Worm (Caenorhabditis elegans) whole organism, L1 larva: ENCODE results near the gene ZK666.1.

Experiments
- ama-1 ChIP-seq: fragments of 150-350 bp; optimal IDR thresholded peaks from 2 replicates; lab custom pipeline; 2014
- nhr-28 ChIP-seq: fragments of 150-350 bp; optimal IDR thresholded peaks from 2 replicates; lab custom pipeline; 2014; ENCODE audit warnings: missing biosample characterization, missing genetic modification characterization
- nhr-71 ChIP-seq: sonication (generic microtip); optimal IDR thresholded peaks from 2 replicates; lab custom pipeline; 2016; ENCODE audit warnings: mild to moderate bottlenecking, missing genetic modification characterization, moderate library complexity, missing compliant biosample characterization
- nhr-76 ChIP-seq: sonication (generic microtip); optimal IDR thresholded peaks from 2 replicates; lab custom pipeline; 2017; ENCODE audit warnings: missing biosample characterization, missing genetic modification characterization
- pqm-1 ChIP-seq: sonication (generic microtip); optimal IDR thresholded peaks from 3 replicates; lab custom pipeline; 2017; ENCODE audit warnings: missing biosample characterization, missing genetic modification characterization
- sox-4 ChIP-seq: sonication (generic microtip); optimal IDR thresholded peaks from 2 replicates; lab custom pipeline; 2016; ENCODE audit warnings: missing genetic modification characterization, missing compliant biosample characterization

- TF ChIP-seq nhr-76 (tag; lab: Kevin White, UChicago) (no peak), pqm-1 (tag; lab: Kevin White, UChicago) (no peak), nhr-28 (no peak), sox-4 (tag; lab: Kevin White, UChicago) (no peak), nhr-71 (tag; lab: Kevin White, UChicago) (no peak), ama-1 (lab: Kevin White, UChicago) (no peak)
These were observed 8.2 kb upstream of the ZK666.1 start, which contains the start of gene clec-59 for ce11 chrII:10479348-10479747.
